Worm (Caenorhabditis elegans) whole organism, L1 larva: Measurements from ENCODE around the gene K08D8.9.

ENCODE experiments used
- irx-1 ChIP-seq: sonication (generic microtip); optimal IDR thresholded peaks from 2 replicates; lab custom pipeline; 2016; ENCODE audit warnings: missing genetic modification characterization, missing compliant biosample characterization
- lin-13 ChIP-seq: fragments of 150-350 bp; optimal IDR thresholded peaks from 2 replicates; lab custom pipeline; 2014; ENCODE audit warnings: missing biosample characterization, missing genetic modification reagents, missing genetic modification characterization
- unc-62 ChIP-seq: fragments of 150-350 bp; optimal IDR thresholded peaks from 2 replicates; lab custom pipeline; 2014; ENCODE audit warnings: missing biosample characterization, missing genetic modification reagents, missing genetic modification characterization

- TF ChIP-seq irx-1 (tag; lab: Kevin White, UChicago) = no peak
- no peak for TF ChIP-seq unc-62 (GFP tag; lab: Kevin White, UChicago)
- no peak for TF ChIP-seq lin-13 (GFP tag; lab: Kevin White, UChicago)
Observed at ce11 chrIV:12892194-12892593, 7.3 kb upstream of the K08D8.9 start, which contains the start of gene K08D8.1.
